Worm (Caenorhabditis elegans) whole organism, young adult: ENCODE results near the gene Y37H2A.7.

Source experiments
- hlh-26 ChIP-seq: fragments of 200-800 bp; sonication (Bioruptor generic); conservative IDR thresholded peaks from 2 replicates; pipeline ENCODE4 v1.3.6; 2022; ENCODE audit warnings: missing genetic modification reagents, missing genetic modification characterization, missing compliant biosample characterization
- hmg-20 ChIP-seq: fragments of 200-800 bp; sonication (Bioruptor generic); IDR thresholded peaks from 2 replicates; pipeline ENCODE4 v1.3.6; 2022; ENCODE audit warnings: missing genetic modification reagents, missing genetic modification characterization, missing compliant biosample characterization
- mel-28 ChIP-seq: sonication (generic microtip); optimal IDR thresholded peaks from 2 replicates; lab custom pipeline; 2016; ENCODE audit warnings: borderline replicate concordance, mild to moderate bottlenecking, missing genetic modification characterization, missing compliant biosample characterization
- pha-4 ChIP-seq: fragments of 150-350 bp; sonication (generic microtip); optimal IDR thresholded peaks from 2 replicates; lab custom pipeline; 2014; ENCODE audit warnings: missing biosample characterization, missing genetic modification reagents, missing genetic modification characterization
- rpc-1 ChIP-seq, 2 experiments: fragments of 150-350 bp in 1 of 2; sonication (generic microtip) in 1 of 2; optimal IDR thresholded peaks; 2 replicates each; lab custom pipeline; 2014 to 2018; ENCODE audit warnings: missing biosample characterization in 1 of 2, missing genetic modification characterization in 1 of 2, missing genetic modification reagents in 1 of 2, missing genotype in 1 of 2
- tbx-9 ChIP-seq: sonication (generic microtip); optimal IDR thresholded peaks from 2 replicates; lab custom pipeline; 2016; ENCODE audit warnings: borderline replicate concordance, missing genetic modification characterization, inconsistent platforms, missing compliant biosample characterization
- unc-62 ChIP-seq: fragments of 150-350 bp; optimal IDR thresholded peaks from 2 replicates; lab custom pipeline; 2014; ENCODE audit warnings: missing biosample characterization, missing genetic modification reagents, missing genetic modification characterization

- TF ChIP-seq hmg-20 = no peak
- no peak for TF ChIP-seq pha-4 (tag; lab: Kevin White, UChicago)
- TF ChIP-seq tbx-9 (tag; lab: Kevin White, UChicago) = no peak
- TF ChIP-seq mel-28 (tag; lab: Kevin White, UChicago) = no peak
- TF ChIP-seq unc-62 (GFP tag; lab: Kevin White, UChicago) = no peak
- no peak for TF ChIP-seq rpc-1 (optimal IDR thresholded peaks at IDR 0.05; lab: Kevin White, UChicago)
- TF ChIP-seq rpc-1 (tag; optimal IDR thresholded peaks at IDR 0.05; lab: Kevin White, UChicago) = no peak
- no peak for TF ChIP-seq hlh-26 (GFP tag; lab: Robert Waterston, UW)
These were observed 45.4 kb upstream of the Y37H2A.7 start, which contains the start of gene C31G12.1 for ce11 chrV:18179663-18180062.
